Worm (Caenorhabditis elegans): ENCODE data around the gene mob-2.
A peak's percentile ranks its signal among the peaks of the same experiment; 100 is the strongest.

DNA sequence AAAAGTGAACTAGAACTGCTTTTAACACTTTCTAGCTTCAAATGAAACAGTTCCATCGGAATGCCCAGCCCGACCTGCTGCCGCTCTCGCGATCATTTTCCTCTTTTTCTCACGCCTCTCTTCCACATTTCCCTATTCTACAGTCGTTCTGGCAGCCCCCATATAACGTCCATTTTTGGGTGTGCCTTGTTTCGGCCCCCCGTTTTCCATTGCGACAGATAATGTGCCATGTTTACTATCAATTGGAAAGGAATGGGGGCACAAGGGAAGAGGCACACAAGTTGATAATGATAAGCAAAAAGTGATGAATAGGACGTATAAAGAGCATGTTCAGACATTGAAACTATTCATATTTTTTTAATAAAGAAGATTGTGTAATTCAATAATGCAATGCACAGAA lies 10.9 kb downstream of the mob-2 start:
- TF ChIP-seq lsy-2 (tag; optimal IDR thresholded peaks at IDR 0.05) (peak in 1 of 2 experiments; percentile 48), ama-1 (optimal IDR thresholded peaks at IDR 0.05) (no peak), Y75B8A.6 (GFP tag; IDR thresholded peaks at IDR 0.05) (no peak), aly-2 (tag; optimal IDR thresholded peaks at IDR 0.05) (no peak), aha-1 (tag) (peak; percentile 14), nhr-10 (tag; optimal IDR thresholded peaks at IDR 0.05) (no peak), pha-4 (GFP tag; IDR thresholded peaks at IDR 0.05) (no peak), pha-4 (tag; optimal IDR thresholded peaks at IDR 0.05) (peak; percentile 23)

All from whole organism, L4 larva.